Worm (Caenorhabditis elegans) whole organism, young adult: Measurements from ENCODE around the gene ttr-17.

ENCODE experiments used
- F33H1.4 ChIP-seq: fragments of 200-800 bp; sonication (Bioruptor generic); IDR thresholded peaks from 2 replicates; pipeline ENCODE4 v1.3.6; 2022; ENCODE audit warnings: missing genetic modification reagents, missing genetic modification characterization, missing compliant biosample characterization
- Y53F4B.3 ChIP-seq: fragments of 200-800 bp; sonication (Bioruptor generic); IDR thresholded peaks from 2 replicates; pipeline ENCODE4 v1.3.6; 2022; ENCODE audit warnings: missing genetic modification reagents, missing genetic modification characterization, missing compliant biosample characterization
- efl-1 ChIP-seq: fragments of 150-350 bp; optimal IDR thresholded peaks from 2 replicates; lab custom pipeline; 2014; ENCODE audit warnings: missing biosample characterization, missing genetic modification reagents, missing genetic modification characterization

DNA sequence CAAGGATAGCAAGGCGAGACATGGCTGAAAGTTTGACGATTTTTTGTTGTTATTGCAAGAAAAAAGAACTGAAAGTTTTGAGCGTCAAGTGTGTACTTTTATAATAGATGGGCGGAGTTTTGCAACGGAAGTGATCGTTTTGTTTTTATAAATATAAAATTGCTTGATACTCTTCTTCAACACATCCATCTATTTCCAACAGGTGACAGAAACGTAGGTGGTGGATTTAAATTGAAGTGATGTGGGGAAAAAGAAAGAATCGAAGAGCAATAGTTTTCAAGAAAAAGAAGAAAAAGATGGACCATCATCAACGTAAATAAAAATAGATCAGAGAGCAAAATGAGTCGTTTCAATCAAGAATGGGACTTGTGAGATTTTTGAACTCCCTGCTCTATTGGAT, at the start of gene ttr-17:
- TF ChIP-seq F33H1.4 (no peak), efl-1 (GFP tag; lab: Kevin White, UChicago) (no peak), Y53F4B.3 (GFP tag; lab: Robert Waterston, UW) (no peak)
